ENCODE assay signal across 1 fruit fly cellular context in genomic region chrX:13781739-13782502, dm6.
TF ChIP-seq lines count a peak whose summit lies in the region.

TSS of gene CtsB (minus strand) at chrX:13782170.
TSS of gene amrt (plus strand) at chrX:13782459.

TF ChIP-seq in whole organism, embryonic, 481 proteins besides CTCF, POLR2A, EP300 and RAD21 (continued from another document):
- TF ChIP-seq CG3407 (GFP tag; optimal IDR thresholded peaks at IDR 0.05; lab: Kevin White, UChicago) (no peak), CG10366 (GFP tag; IDR thresholded peaks at IDR 0.05; lab: Robert Waterston, UW) (peak; percentile 34), lilli (GFP tag; optimal IDR thresholded peaks at IDR 0.05; lab: Kevin White, UChicago) (peak; percentile 62), hbn (GFP tag; IDR thresholded peaks at IDR 0.05; lab: Robert Waterston, UW; ENCODE audit: partially characterized antibody) (peak; percentile 60), Dad (GFP tag; optimal IDR thresholded peaks at IDR 0.05; lab: Kevin White, UChicago) (peak; percentile 39), Dbx (GFP tag; IDR thresholded peaks at IDR 0.05; lab: Robert Waterston, UW) (0 out of 3 replicates have a peak, but pooled peaks have one; percentile 48), CG30403 (GFP tag; optimal IDR thresholded peaks at IDR 0.05; lab: Kevin White, UChicago) (peak; percentile 62), Hr51 (GFP tag; optimal IDR thresholded peaks at IDR 0.05; lab: Kevin White, UChicago) (peak in 1 of 2 experiments; percentile 26), Dfd (GFP tag; optimal IDR thresholded peaks at IDR 0.05; lab: Kevin White, UChicago) (no peak), CHES-1-like (GFP tag; optimal IDR thresholded peaks at IDR 0.05; lab: Kevin White, UChicago) (peak; percentile 66), Xbp1 (GFP tag; optimal IDR thresholded peaks at IDR 0.05; lab: Kevin White, UChicago) (peak; percentile 52), tll (GFP tag; optimal IDR thresholded peaks at IDR 0.05; lab: Kevin White, UChicago) (peak in 1 of 2 experiments; percentile 87), caup (GFP tag; optimal IDR thresholded peaks at IDR 0.05; lab: Kevin White, UChicago; ENCODE audit: severe bottlenecking) (peak; percentile 28), CG43689 (GFP tag; IDR thresholded peaks at IDR 0.05; lab: Robert Waterston, UW) (no peak), CG1603 (tag; optimal IDR thresholded peaks at IDR 0.05; lab: Kevin White, UChicago) (peak; percentile 66), dmrt99B (tag; optimal IDR thresholded peaks at IDR 0.05; lab: Kevin White, UChicago) (no peak), en (GFP tag; optimal IDR thresholded peaks at IDR 0.05; lab: Kevin White, UChicago) (no peak), CG12391 (tag; optimal IDR thresholded peaks at IDR 0.05; lab: Kevin White, UChicago) (peak; percentile 56), Aef1 (GFP tag; IDR thresholded peaks at IDR 0.05; lab: Robert Waterston, UW) (peak; percentile 41; the same call in 2 of the 3 replicates), CG16815 (GFP tag; optimal IDR thresholded peaks at IDR 0.05; lab: Kevin White, UChicago) (no peak), GATAe (GFP tag; conservative IDR thresholded peaks at IDR 0.05; lab: Robert Waterston, UW) (peak; percentile 61; the same call in 1 of the 2 replicates), CG14441 (GFP tag; IDR thresholded peaks at IDR 0.05; lab: Robert Waterston, UW) (no peak), mirr (GFP tag; optimal IDR thresholded peaks at IDR 0.05; lab: Kevin White, UChicago) (no peak), Chrac-16 (GFP tag; optimal IDR thresholded peaks at IDR 0.05; lab: Kevin White, UChicago) (peak; percentile 44), pho (GFP tag; optimal IDR thresholded peaks at IDR 0.05; lab: Kevin White, UChicago) (peak; percentile 58), CG15269 (tag; optimal IDR thresholded peaks at IDR 0.05; lab: Kevin White, UChicago) (no peak), CG8089 (GFP tag; optimal IDR thresholded peaks at IDR 0.05; lab: Kevin White, UChicago) (peak; percentile 46), chn (GFP tag; optimal IDR thresholded peaks at IDR 0.05; lab: Kevin White, UChicago) (peak; percentile 31), gcm (GFP tag; optimal IDR thresholded peaks at IDR 0.05; lab: Kevin White, UChicago) (peak; percentile 41), CG8290 (GFP tag; optimal IDR thresholded peaks at IDR 0.05; lab: Kevin White, UChicago) (peak; percentile 57), CG8290 (tag; optimal IDR thresholded peaks at IDR 0.05; lab: Kevin White, UChicago) (peak in 1 of 2 experiments; percentile 19), Bteb2 (GFP tag; optimal IDR thresholded peaks at IDR 0.05; lab: Kevin White, UChicago) (peak; percentile 6), CG9817 (tag; optimal IDR thresholded peaks at IDR 0.05; lab: Kevin White, UChicago) (peak; percentile 45), CG7786 (GFP tag; optimal IDR thresholded peaks at IDR 0.05; lab: Kevin White, UChicago) (peak; percentile 50), CG6791 (GFP tag; IDR thresholded peaks at IDR 0.05; lab: Robert Waterston, UW; ENCODE audit: partially characterized antibody) (peak; percentile 65; the same call in 2 of the 3 replicates), odd (GFP tag; optimal IDR thresholded peaks at IDR 0.05; lab: Kevin White, UChicago) (no peak), ssp (GFP tag; IDR thresholded peaks at IDR 0.05; lab: Robert Waterston, UW) (peak; percentile 53; the same call in 1 of the 2 replicates)
